Fruit fly (Drosophila melanogaster) whole organism, embryonic: ENCODE data around the gene CG31807.
A peak's percentile ranks its signal among the peaks of the same experiment; 100 is the strongest.

Source experiments
- CG10274 ChIP-seq: fragments of 200-800 bp; sonication (Bioruptor generic); optimal IDR thresholded peaks from 3 replicates; lab custom pipeline; 2017; ENCODE audit warnings: missing biosample characterization, mild to moderate bottlenecking, missing genetic modification characterization
- CG15073 ChIP-seq: fragments of 200-800 bp; sonication (Bioruptor generic); optimal IDR thresholded peaks from 2 replicates; lab custom pipeline; 2016; ENCODE audit warnings: missing biosample characterization, missing genetic modification characterization
- CG1792 ChIP-seq: fragments of 200-800 bp; sonication (Bioruptor generic); optimal IDR thresholded peaks from 2 replicates; lab custom pipeline; 2016; ENCODE audit warnings: missing biosample characterization, missing genetic modification characterization
- CG1832 ChIP-seq: fragments of 200-800 bp; sonication (Bioruptor generic); optimal IDR thresholded peaks from 2 replicates; lab custom pipeline; 2017; ENCODE audit warnings: missing biosample characterization, mild to moderate bottlenecking, missing genetic modification characterization, inconsistent platforms
- CG2120 ChIP-seq: fragments of 200-800 bp; sonication (Bioruptor generic); optimal IDR thresholded peaks from 3 replicates; lab custom pipeline; 2016; ENCODE audit warnings: missing biosample characterization, missing genetic modification characterization
- CG2875 ChIP-seq: fragments of 200-800 bp; sonication (Bioruptor generic); optimal IDR thresholded peaks from 2 replicates; lab custom pipeline; 2017; ENCODE audit warnings: missing biosample characterization, mild to moderate bottlenecking, missing genetic modification characterization, missing genetic modification reagents
- CG31224 ChIP-seq: fragments of 200-800 bp; sonication (Bioruptor generic); IDR thresholded peaks from 2 replicates; pipeline ENCODE4 v1.3.6; 2022; ENCODE audit warnings: missing biosample characterization, missing genetic modification characterization
- CG3163 ChIP-seq: fragments of 200-800 bp; sonication (Bioruptor generic); optimal IDR thresholded peaks from 3 replicates; lab custom pipeline; 2016; ENCODE audit warnings: missing biosample characterization, missing genetic modification characterization
- CG34224 ChIP-seq: fragments of 200-800 bp; sonication (Bioruptor generic); IDR thresholded peaks from 3 replicates; pipeline ENCODE4 v1.3.6; 2022; ENCODE audit warnings: missing biosample characterization, missing genetic modification characterization; ENCODE audit not compliant: partially characterized antibody
- CG4820 ChIP-seq: fragments of 200-800 bp; sonication (Bioruptor generic); optimal IDR thresholded peaks from 3 replicates; lab custom pipeline; 2016; ENCODE audit warnings: missing biosample characterization, missing genetic modification characterization
- CG6654 ChIP-seq: fragments of 200-800 bp; sonication (Bioruptor generic); optimal IDR thresholded peaks from 2 replicates; lab custom pipeline; 2017; ENCODE audit warnings: missing biosample characterization, mild to moderate bottlenecking, missing genetic modification characterization
- CG6683 ChIP-seq: fragments of 200-800 bp; sonication (Bioruptor generic); optimal IDR thresholded peaks from 2 replicates; lab custom pipeline; 2017; ENCODE audit warnings: missing biosample characterization, mild to moderate bottlenecking, missing genetic modification characterization, missing genetic modification reagents
- CG8281 ChIP-seq: fragments of 200-800 bp; sonication (Bioruptor generic); optimal IDR thresholded peaks from 2 replicates; lab custom pipeline; 2018; ENCODE audit warnings: missing biosample characterization, mild to moderate bottlenecking, missing genetic modification characterization, moderate library complexity
- CG8765 ChIP-seq: fragments of 200-800 bp; sonication (Bioruptor generic); IDR thresholded peaks from 2 replicates; pipeline ENCODE4 v1.3.6; 2022; ENCODE audit warnings: missing biosample characterization, missing genetic modification characterization
- CG9876 ChIP-seq: fragments of 200-800 bp; sonication (Bioruptor generic); optimal IDR thresholded peaks from 2 replicates; lab custom pipeline; 2016; ENCODE audit warnings: missing biosample characterization, missing genetic modification characterization
- CHES-1-like ChIP-seq: fragments of 200-800 bp; sonication (Bioruptor generic); optimal IDR thresholded peaks from 2 replicates; lab custom pipeline; 2016; ENCODE audit warnings: missing biosample characterization, missing genetic modification characterization
- Doc2 ChIP-seq: fragments of 200-800 bp; sonication (Bioruptor generic); IDR thresholded peaks from 2 replicates; pipeline ENCODE4 v1.3.6; 2022; ENCODE audit warnings: missing biosample characterization, missing genetic modification characterization
- Dp ChIP-seq: fragments of 200-800 bp; sonication (Bioruptor generic); optimal IDR thresholded peaks from 2 replicates; lab custom pipeline; 2018; ENCODE audit warnings: missing biosample characterization, mild to moderate bottlenecking, missing genetic modification characterization, moderate library complexity
- Ets97D ChIP-seq: fragments of 200-800 bp; sonication (Bioruptor generic); optimal IDR thresholded peaks from 3 replicates; lab custom pipeline; 2016; ENCODE audit warnings: missing biosample characterization, missing genetic modification characterization
- Fer1 ChIP-seq: fragments of 200-800 bp; sonication (Bioruptor generic); optimal IDR thresholded peaks from 2 replicates; lab custom pipeline; 2017; ENCODE audit warnings: missing biosample characterization, mild to moderate bottlenecking, missing genetic modification characterization
- HLH3B ChIP-seq: fragments of 200-800 bp; sonication (Bioruptor generic); IDR thresholded peaks from 2 replicates; pipeline ENCODE4 v1.3.6; 2022; ENCODE audit warnings: missing biosample characterization, missing genetic modification characterization
- Hey ChIP-seq: fragments of 200-800 bp; sonication (Bioruptor generic); optimal IDR thresholded peaks from 3 replicates; lab custom pipeline; 2018; ENCODE audit warnings: missing biosample characterization, mild to moderate bottlenecking, missing genetic modification characterization
- HmgD ChIP-seq: fragments of 200-800 bp; sonication (Bioruptor generic); optimal IDR thresholded peaks from 3 replicates; lab custom pipeline; 2016; ENCODE audit warnings: missing biosample characterization, missing genetic modification characterization
- Poxn ChIP-seq: fragments of 200-800 bp; sonication (Bioruptor generic); IDR thresholded peaks from 2 replicates; pipeline ENCODE4 v1.3.6; 2022; ENCODE audit warnings: missing biosample characterization, missing genetic modification characterization
- Sox102F ChIP-seq: fragments of 200-800 bp; sonication (Bioruptor generic); optimal IDR thresholded peaks from 2 replicates; lab custom pipeline; 2018; ENCODE audit warnings: missing biosample characterization, mild to moderate bottlenecking, missing genetic modification characterization, moderate library complexity
- YL-1 ChIP-seq: fragments of 200-800 bp; sonication (Bioruptor generic); optimal IDR thresholded peaks from 3 replicates; lab custom pipeline; 2017; ENCODE audit warnings: missing biosample characterization, mild to moderate bottlenecking, missing genetic modification characterization
- ato ChIP-seq: fragments of 200-800 bp; sonication (Bioruptor generic); IDR thresholded peaks from 2 replicates; pipeline ENCODE4 v1.3.6; 2022; ENCODE audit warnings: missing biosample characterization, missing genetic modification characterization; ENCODE audit not compliant: partially characterized antibody
- bab2 ChIP-seq: fragments of 200-800 bp; sonication (Bioruptor generic); optimal IDR thresholded peaks from 2 replicates; lab custom pipeline; 2016; ENCODE audit warnings: missing biosample characterization, missing genetic modification characterization
- chn ChIP-seq: fragments of 200-800 bp; sonication (Bioruptor generic); optimal IDR thresholded peaks from 2 replicates; lab custom pipeline; 2016; ENCODE audit warnings: missing biosample characterization, missing genetic modification characterization
- dmrt99B ChIP-seq: fragments of 200-800 bp; sonication (Bioruptor generic); optimal IDR thresholded peaks from 2 replicates; lab custom pipeline; 2018; ENCODE audit warnings: missing biosample characterization, mild to moderate bottlenecking, missing genetic modification characterization, moderate library complexity
- gce ChIP-seq: fragments of 200-800 bp; sonication (Bioruptor generic); IDR thresholded peaks from 3 replicates; pipeline ENCODE4 v1.3.6; 2022; ENCODE audit warnings: missing biosample characterization, missing genetic modification characterization
- gcm ChIP-seq: fragments of 200-800 bp; sonication (Bioruptor generic); optimal IDR thresholded peaks from 2 replicates; lab custom pipeline; 2019; ENCODE audit warnings: missing biosample characterization, mild to moderate bottlenecking, missing genetic modification characterization, moderate library complexity
- gro ChIP-seq: fragments of 200-800 bp; sonication (Bioruptor generic); optimal IDR thresholded peaks from 2 replicates; lab custom pipeline; 2016; ENCODE audit warnings: missing biosample characterization, missing genetic modification characterization
- gsb-n ChIP-seq: fragments of 200-800 bp; sonication (Bioruptor generic); optimal IDR thresholded peaks from 3 replicates; lab custom pipeline; 2018; ENCODE audit warnings: missing biosample characterization, mild to moderate bottlenecking, missing genetic modification characterization
- h ChIP-seq: fragments of >200 bp; optimal IDR thresholded peaks from 2 replicates; lab custom pipeline; 2017
- jumu ChIP-seq: fragments of 200-800 bp; sonication (Bioruptor generic); optimal IDR thresholded peaks from 3 replicates; lab custom pipeline; 2016; ENCODE audit warnings: missing biosample characterization, missing genetic modification characterization
- lola ChIP-seq, 3 experiments: fragments of >200 bp in 2 of 3; fragments of 200-800 bp in 1 of 3; sonication (Bioruptor generic) in 1 of 3; optimal IDR thresholded peaks; 2 replicates each; lab custom pipeline; 2017 to 2019; ENCODE audit warnings: missing biosample characterization in 3 of 3, missing genetic modification characterization in 3 of 3, mild to moderate bottlenecking in 1 of 3, moderate library complexity in 1 of 3
- nerfin-1 ChIP-seq: fragments of 200-800 bp; sonication (Bioruptor generic); optimal IDR thresholded peaks from 3 replicates; lab custom pipeline; 2019; ENCODE audit warnings: missing biosample characterization, mild to moderate bottlenecking, missing genetic modification characterization, moderate library complexity
- p53 ChIP-seq: fragments of 200-800 bp; sonication (Bioruptor generic); optimal IDR thresholded peaks from 2 replicates; lab custom pipeline; 2016; ENCODE audit warnings: missing biosample characterization, missing genetic modification characterization
- pan ChIP-seq, 4 experiments: fragments of >200 bp in 3 of 4; fragments of 200-800 bp in 1 of 4; sonication (Bioruptor generic) in 1 of 4; optimal IDR thresholded peaks in 3 of 4; IDR thresholded peaks in 1 of 4; 2 replicates each; pipeline versions ENCODE4 v1.3.6 to Lab custom; 2017 to 2022; ENCODE audit warnings: missing biosample characterization in 2 of 4, missing genetic modification characterization in 2 of 4, mixed read lengths in 1 of 4
- pho ChIP-seq: fragments of 200-800 bp; sonication (Bioruptor generic); optimal IDR thresholded peaks from 2 replicates; lab custom pipeline; 2016; ENCODE audit warnings: missing biosample characterization, missing genetic modification characterization
- pros ChIP-seq: fragments of 200-800 bp; sonication (Bioruptor generic); optimal IDR thresholded peaks from 3 replicates; lab custom pipeline; 2019; ENCODE audit warnings: missing biosample characterization, mild to moderate bottlenecking, missing genetic modification characterization, moderate library complexity
- run ChIP-seq: fragments of 200-800 bp; sonication (Bioruptor generic); optimal IDR thresholded peaks from 3 replicates; lab custom pipeline; 2018; ENCODE audit warnings: missing biosample characterization, mild to moderate bottlenecking, missing genetic modification characterization
- seq ChIP-seq: fragments of 200-800 bp; sonication (Bioruptor generic); IDR thresholded peaks from 2 replicates; pipeline ENCODE4 v1.3.6; 2022; ENCODE audit warnings: missing biosample characterization, missing genetic modification characterization
- sisA ChIP-seq: fragments of 200-800 bp; sonication (Bioruptor generic); IDR thresholded peaks from 2 replicates; pipeline ENCODE4 v1.3.6; 2022; ENCODE audit warnings: missing biosample characterization, missing genetic modification characterization
- slou ChIP-seq: fragments of 200-800 bp; sonication (Bioruptor generic); optimal IDR thresholded peaks from 3 replicates; lab custom pipeline; 2016; ENCODE audit warnings: missing biosample characterization, missing genetic modification characterization
- sob ChIP-seq: fragments of 200-800 bp; sonication (Bioruptor generic); IDR thresholded peaks from 2 replicates; pipeline ENCODE4 v1.3.6; 2022; ENCODE audit warnings: missing biosample characterization, missing genetic modification characterization
- tap ChIP-seq: fragments of 200-800 bp; optimal IDR thresholded peaks from 3 replicates; lab custom pipeline; 2019; ENCODE audit warnings: missing biosample characterization, mild to moderate bottlenecking, missing genetic modification characterization, moderate library complexity
- tna ChIP-seq: fragments of 200-800 bp; sonication (Bioruptor generic); IDR thresholded peaks from 2 replicates; pipeline ENCODE4 v1.3.6; 2022; ENCODE audit warnings: missing biosample characterization, missing genetic modification characterization; ENCODE audit not compliant: partially characterized antibody
- tup ChIP-seq: fragments of 200-800 bp; sonication (Bioruptor generic); optimal IDR thresholded peaks from 2 replicates; lab custom pipeline; 2016; ENCODE audit warnings: missing biosample characterization, mild to moderate bottlenecking, missing genetic modification characterization, moderate library complexity

CG31807 gene

dm6 chr2L:16676651-16677359, 7.0 kb downstream of the CG31807 start, which contains the start of the genes Trpgamma and her (continued):
- TF ChIP-seq Poxn (GFP tag; lab: Robert Waterston, UW) (no peak), CG3163 (peak; percentile 0), Ets97D (peak; percentile 77), chn (GFP tag; lab: Kevin White, UChicago) (no peak), jumu (GFP tag; lab: Kevin White, UChicago) (no peak), gce (GFP tag; lab: Robert Waterston, UW) (no peak), slou (GFP tag; lab: Kevin White, UChicago) (no peak), CG2120 (GFP tag; lab: Kevin White, UChicago) (peak; percentile 40), Hey (no peak), CG1792 (no peak), tup (GFP tag; lab: Kevin White, UChicago) (no peak), CG8765 (GFP tag; lab: Robert Waterston, UW) (no peak), CG1832 (GFP tag; lab: Kevin White, UChicago) (no peak), sob (GFP tag; lab: Robert Waterston, UW) (no peak), seq (GFP tag; lab: Robert Waterston, UW) (no peak), CG10274 (GFP tag; lab: Kevin White, UChicago) (no peak), tna (GFP tag; lab: Robert Waterston, UW) (peak; percentile 73), CG6654 (GFP tag; lab: Kevin White, UChicago) (no peak), CG4820 (GFP tag; lab: Kevin White, UChicago) (no peak), Doc2 (GFP tag; lab: Robert Waterston, UW) (no peak), sisA (GFP tag; lab: Robert Waterston, UW) (no peak), CG34224 (GFP tag; lab: Robert Waterston, UW) (peak; percentile 92), YL-1 (GFP tag; lab: Kevin White, UChicago) (peak; percentile 56), Fer1 (GFP tag; lab: Kevin White, UChicago) (no peak), bab2 (GFP tag; lab: Kevin White, UChicago) (no peak), p53 (GFP tag; lab: Kevin White, UChicago) (no peak), dmrt99B (no peak), h (lab: Kevin White, UChicago) (no peak), HLH3B (no peak), pho (no peak), gcm (GFP tag; lab: Kevin White, UChicago) (no peak), CG2875 (GFP tag; lab: Kevin White, UChicago) (no peak), CG8281 (tag; lab: Kevin White, UChicago) (no peak), CG9876 (GFP tag; lab: Kevin White, UChicago) (no peak), CG6683 (GFP tag; lab: Kevin White, UChicago) (no peak), nerfin-1 (peak; percentile 29), Sox102F (GFP tag; lab: Kevin White, UChicago) (no peak), ato (GFP tag; lab: Robert Waterston, UW) (peak; percentile 79), pros (GFP tag; lab: Kevin White, UChicago) (no peak), Dp (GFP tag; lab: Kevin White, UChicago) (peak; percentile 94), pan (optimal IDR thresholded peaks at IDR 0.05; lab: Kevin White, UChicago) (no peak), pan (GFP tag; optimal IDR thresholded peaks at IDR 0.05 in 1 of 2, IDR thresholded peaks at IDR 0.05 in 1 of 2) (no peak), CHES-1-like (peak; percentile 25), gsb-n (tag; lab: Kevin White, UChicago) (no peak), HmgD (peak; percentile 33), tap (tag; lab: Kevin White, UChicago) (no peak), CG15073 (no peak), lola (GFP tag; optimal IDR thresholded peaks at IDR 0.05; lab: Kevin White, UChicago) (no peak), gro (peak; percentile 53), run (tag; lab: Kevin White, UChicago) (no peak), CG31224 (GFP tag; lab: Robert Waterston, UW) (no peak)
